Fruit fly (Drosophila melanogaster): Measurements from ENCODE around the gene CG7059.

The CG7059 gene

dm6 chr3R:22410537-22411360, 21.2 kb downstream of the CG7059 start, which contains the start of the genes CG13850 and lqfR (continued):
- peak; percentile 45; the same call in 1 of the 2 replicates for TF ChIP-seq Xrp1 (GFP tag; IDR thresholded peaks at IDR 0.05)
- TF ChIP-seq trem (tag; optimal IDR thresholded peaks at IDR 0.05) = peak; percentile 84
- no peak for TF ChIP-seq CG42726 (GFP tag; IDR thresholded peaks at IDR 0.05; ENCODE audit: partially characterized antibody)
- TF ChIP-seq gt (GFP tag; IDR thresholded peaks at IDR 0.05) = no peak
- TF ChIP-seq usp (GFP tag; optimal IDR thresholded peaks at IDR 0.05) = no peak
- peak; percentile 80 to 90 for TF ChIP-seq Pdp1 (GFP tag; optimal IDR thresholded peaks at IDR 0.05)
- TF ChIP-seq B-H1 (GFP tag; IDR thresholded peaks at IDR 0.05) = no peak
- TF ChIP-seq CG10274 (GFP tag; optimal IDR thresholded peaks at IDR 0.05) = peak; percentile 54
- peak; percentile 72 for TF ChIP-seq slp2 (GFP tag; optimal IDR thresholded peaks at IDR 0.05)
- TF ChIP-seq tap (tag; optimal IDR thresholded peaks at IDR 0.05) = no peak
- TF ChIP-seq odd (GFP tag; optimal IDR thresholded peaks at IDR 0.05) = peak; percentile 68
- TF ChIP-seq ttk (GFP tag; IDR thresholded peaks at IDR 0.05) = no peak; the same call in 1 of the 2 replicates
- no peak for TF ChIP-seq CG5180 (GFP tag; optimal IDR thresholded peaks at IDR 0.05)
- TF ChIP-seq pan (optimal IDR thresholded peaks at IDR 0.05) = no peak
- TF ChIP-seq pan (GFP tag; optimal IDR thresholded peaks at IDR 0.05 in 1 of 2, IDR thresholded peaks at IDR 0.05 in 1 of 2) = no peak
- TF ChIP-seq Atf6 (GFP tag; IDR thresholded peaks at IDR 0.05) = no peak
- TF ChIP-seq hth (optimal IDR thresholded peaks at IDR 0.05) = no peak
- TF ChIP-seq CG16813 (GFP tag; IDR thresholded peaks at IDR 0.05; ENCODE audit: partially characterized antibody) = no peak
- TF ChIP-seq schlank (tag; optimal IDR thresholded peaks at IDR 0.05) = peak; percentile 35
- TF ChIP-seq Lpt (GFP tag; optimal IDR thresholded peaks at IDR 0.05) = no peak
- TF ChIP-seq da (GFP tag; optimal IDR thresholded peaks at IDR 0.05) = peak; percentile 47
- TF ChIP-seq ase (GFP tag; IDR thresholded peaks at IDR 0.05) = 0 out of 3 replicates have a peak, but pooled peaks have one; percentile 39
- peak; percentile 17 for TF ChIP-seq corto (GFP tag; optimal IDR thresholded peaks at IDR 0.05)
- TF ChIP-seq CG9437 (GFP tag; optimal IDR thresholded peaks at IDR 0.05) = peak; percentile 72
- TF ChIP-seq br (optimal IDR thresholded peaks at IDR 0.05) = no peak
- TF ChIP-seq MTF-1 (GFP tag; optimal IDR thresholded peaks at IDR 0.05; ENCODE audit: borderline replicate concordance) = no peak
- TF ChIP-seq CG3847 (GFP tag; IDR thresholded peaks at IDR 0.05) = peak; percentile 79
- peak; percentile 55 for TF ChIP-seq CG6689 (GFP tag; IDR thresholded peaks at IDR 0.05)
- no peak for TF ChIP-seq Poxn (GFP tag; IDR thresholded peaks at IDR 0.05)
- TF ChIP-seq wdn (GFP tag; IDR thresholded peaks at IDR 0.05) = no peak; the same call in 1 of the 2 replicates
- peak; percentile 21 for TF ChIP-seq CG3838 (GFP tag; optimal IDR thresholded peaks at IDR 0.05)
- TF ChIP-seq Kr (GFP tag; optimal IDR thresholded peaks at IDR 0.05) = no peak
- no peak for TF ChIP-seq gce (GFP tag; IDR thresholded peaks at IDR 0.05)
- TF ChIP-seq CG4360 (GFP tag; IDR thresholded peaks at IDR 0.05) = no peak
- peak; percentile 99 for TF ChIP-seq Ets65A (GFP tag)
- no peak for TF ChIP-seq zf30C (GFP tag; optimal IDR thresholded peaks at IDR 0.05)
- TF ChIP-seq gfzf (GFP tag; optimal IDR thresholded peaks at IDR 0.05) = peak; percentile 28
- TF ChIP-seq Vsx1 (GFP tag; optimal IDR thresholded peaks at IDR 0.05) = peak; percentile 87
- TF ChIP-seq Atf3 (GFP tag; optimal IDR thresholded peaks at IDR 0.05) = peak; percentile 37
- TF ChIP-seq ci (GFP tag; IDR thresholded peaks at IDR 0.05) = peak; percentile 37; the same call in 1 of the 3 replicates
- TF ChIP-seq dmrt11E (tag; optimal IDR thresholded peaks at IDR 0.05) = peak; percentile 68
- TF ChIP-seq CG17829 (tag; optimal IDR thresholded peaks at IDR 0.05) = peak; percentile 54
- no peak for TF ChIP-seq sima (GFP tag; optimal IDR thresholded peaks at IDR 0.05)
- peak; percentile 39; the same call in 1 of the 3 replicates for TF ChIP-seq croc (GFP tag; conservative IDR thresholded peaks at IDR 0.05)
- TF ChIP-seq CG16863 (GFP tag; optimal IDR thresholded peaks at IDR 0.05) = peak; percentile 65
- TF ChIP-seq Stat92E (GFP tag; optimal IDR thresholded peaks at IDR 0.05) = no peak
- no peak for TF ChIP-seq nerfin-2 (GFP tag; IDR thresholded peaks at IDR 0.05; ENCODE audit: partially characterized antibody)
- TF ChIP-seq CG34422 (GFP tag; IDR thresholded peaks at IDR 0.05) = no peak
- TF ChIP-seq CG32772 (GFP tag; IDR thresholded peaks at IDR 0.05) = no peak
- no peak for TF ChIP-seq abd-A (tag; optimal IDR thresholded peaks at IDR 0.05)
